3 fruit fly cellular contexts compared by ENCODE assay signal in the genomic region with DNA sequence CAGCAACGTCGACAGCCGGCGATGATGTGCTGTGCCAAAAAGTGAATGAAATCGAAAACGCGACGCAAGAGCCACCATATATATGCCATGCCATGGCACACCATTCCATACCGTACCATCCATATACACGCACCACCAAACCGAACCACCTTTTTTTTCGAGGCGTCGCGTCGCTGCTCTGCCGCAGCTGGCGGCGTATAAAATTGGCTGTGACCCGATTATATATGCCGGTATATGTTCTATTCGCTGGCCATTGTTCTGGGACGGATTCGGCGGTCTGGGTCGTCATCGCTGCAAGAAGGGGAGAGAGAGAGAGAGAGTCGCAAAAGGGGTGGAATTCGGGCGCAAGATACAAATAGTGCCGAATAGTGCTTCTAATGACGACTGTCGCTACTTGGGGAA.
TF ChIP-seq lines count a peak whose summit lies in the region.

No protein-coding gene starts in this region.

- TF ChIP-seq CTCF in whole organism, embryonic (GFP tag; optimal IDR thresholded peaks at IDR 0.05; lab: Kevin White, UChicago), result no peak

TF ChIP-seq in whole organism, embryonic, 481 proteins besides CTCF, POLR2A, EP300 and RAD21 (continues in another document):
- TF ChIP-seq CG2678 (tag; optimal IDR thresholded peaks at IDR 0.05; lab: Kevin White, UChicago), result no peak
- peak; percentile 32 for TF ChIP-seq cg (GFP tag; optimal IDR thresholded peaks at IDR 0.05; lab: Kevin White, UChicago)
- peak; percentile 97 for TF ChIP-seq gsb-n (tag; optimal IDR thresholded peaks at IDR 0.05; lab: Kevin White, UChicago)
- TF ChIP-seq Blimp-1 (GFP tag; optimal IDR thresholded peaks at IDR 0.05; lab: Kevin White, UChicago), result peak; percentile 94
- no peak for TF ChIP-seq Atf6 (GFP tag; IDR thresholded peaks at IDR 0.05; lab: Robert Waterston, UW)
- peak; percentile 76 for TF ChIP-seq Sox102F (GFP tag; optimal IDR thresholded peaks at IDR 0.05; lab: Kevin White, UChicago)
- TF ChIP-seq Myb (GFP tag; optimal IDR thresholded peaks at IDR 0.05; lab: Kevin White, UChicago), result no peak
- peak; percentile 19 for TF ChIP-seq Vsx1 (GFP tag; optimal IDR thresholded peaks at IDR 0.05; lab: Kevin White, UChicago)
- no peak for TF ChIP-seq sens (GFP tag; lab: Kevin White, UChicago)
- no peak for TF ChIP-seq CG10366 (GFP tag; IDR thresholded peaks at IDR 0.05; lab: Robert Waterston, UW)
- peak; percentile 59 for TF ChIP-seq nerfin-1 (tag; optimal IDR thresholded peaks at IDR 0.05; lab: Kevin White, UChicago)
- peak; percentile 79 for TF ChIP-seq gcm (GFP tag; optimal IDR thresholded peaks at IDR 0.05; lab: Kevin White, UChicago)
- no peak for TF ChIP-seq CG16813 (GFP tag; IDR thresholded peaks at IDR 0.05; lab: Robert Waterston, UW; ENCODE audit: partially characterized antibody)
- no peak for TF ChIP-seq tx (GFP tag; optimal IDR thresholded peaks at IDR 0.05; lab: Kevin White, UChicago)
- no peak for TF ChIP-seq CG13424 (tag; optimal IDR thresholded peaks at IDR 0.05; lab: Kevin White, UChicago)
- TF ChIP-seq chinmo (GFP tag; IDR thresholded peaks at IDR 0.05; lab: Robert Waterston, UW; ENCODE audit: partially characterized antibody), result 0 out of 4 replicates have a peak, but pooled peaks have one; percentile 70
- TF ChIP-seq zen (tag; optimal IDR thresholded peaks at IDR 0.05; lab: Kevin White, UChicago), result no peak
- TF ChIP-seq CG2712 (tag; optimal IDR thresholded peaks at IDR 0.05; lab: Kevin White, UChicago), result peak; percentile 33
- peak; percentile 17; the same call in 1 of the 2 replicates for TF ChIP-seq seq (GFP tag; IDR thresholded peaks at IDR 0.05; lab: Robert Waterston, UW)
- TF ChIP-seq rib (GFP tag; IDR thresholded peaks at IDR 0.05; lab: Robert Waterston, UW), result no peak
- peak; percentile 20 for TF ChIP-seq lab (GFP tag; optimal IDR thresholded peaks at IDR 0.05; lab: Kevin White, UChicago)
- TF ChIP-seq CG14050 (GFP tag; IDR thresholded peaks at IDR 0.05; lab: Robert Waterston, UW), result no peak
- TF ChIP-seq Deaf1 (tag; optimal IDR thresholded peaks at IDR 0.05; lab: Kevin White, UChicago), result peak; percentile 71
- TF ChIP-seq CG34224 (GFP tag; IDR thresholded peaks at IDR 0.05; lab: Robert Waterston, UW; ENCODE audit: partially characterized antibody), result peak; percentile 39; the same call in 1 of the 3 replicates
- TF ChIP-seq onecut (GFP tag; IDR thresholded peaks at IDR 0.05; lab: Robert Waterston, UW), result peak; percentile 11; the same call in 1 of the 2 replicates
- no peak for TF ChIP-seq CG9876 (GFP tag; optimal IDR thresholded peaks at IDR 0.05; lab: Kevin White, UChicago)
- no peak for TF ChIP-seq CG2116 (GFP tag; optimal IDR thresholded peaks at IDR 0.05; lab: Kevin White, UChicago)
- TF ChIP-seq CG8924 (tag; optimal IDR thresholded peaks at IDR 0.05; lab: Kevin White, UChicago), result no peak

TF ChIP-seq in whole organism, prepupa, 60 proteins besides CTCF, POLR2A, EP300 and RAD21:
- TF ChIP-seq CG31627 (GFP tag; optimal IDR thresholded peaks at IDR 0.05; lab: Kevin White, UChicago) (no peak), vri (GFP tag; optimal IDR thresholded peaks at IDR 0.05; lab: Kevin White, UChicago) (no peak), CG6808 (GFP tag; optimal IDR thresholded peaks at IDR 0.05; lab: Kevin White, UChicago) (no peak), CG15336 (GFP tag; IDR thresholded peaks at IDR 0.05; lab: Robert Waterston, UW) (no peak), Eip93F (GFP tag; optimal IDR thresholded peaks at IDR 0.05; lab: Kevin White, UChicago) (no peak), net (GFP tag; optimal IDR thresholded peaks at IDR 0.05; lab: Kevin White, UChicago) (no peak), CG6163 (GFP tag; IDR thresholded peaks at IDR 0.05; lab: Robert Waterston, UW) (0 out of 3 replicates have a peak, but pooled peaks have one; percentile 23), Eip75B (GFP tag; optimal IDR thresholded peaks at IDR 0.05; lab: Kevin White, UChicago) (no peak), ss (GFP tag; optimal IDR thresholded peaks at IDR 0.05; lab: Kevin White, UChicago) (peak in 1 of 2 experiments; percentile 43), CG16779 (tag; optimal IDR thresholded peaks at IDR 0.05; lab: Kevin White, UChicago) (no peak), Hr39 (GFP tag; optimal IDR thresholded peaks at IDR 0.05; lab: Kevin White, UChicago) (no peak), Blimp-1 (GFP tag; optimal IDR thresholded peaks at IDR 0.05; lab: Kevin White, UChicago) (peak; percentile 91), svp (GFP tag; lab: Kevin White, UChicago) (no peak), dac (GFP tag; optimal IDR thresholded peaks at IDR 0.05; lab: Kevin White, UChicago) (no peak), eg (GFP tag; IDR thresholded peaks at IDR 0.05; lab: Robert Waterston, UW) (no peak)

TF ChIP-seq in whole organism, pupa, 21 proteins besides CTCF, POLR2A, EP300 and RAD21:
- TF ChIP-seq EcR (GFP tag; optimal IDR thresholded peaks at IDR 0.05; lab: Kevin White, UChicago) (no peak), CG32121 (GFP tag; IDR thresholded peaks at IDR 0.05; lab: Robert Waterston, UW) (0 out of 2 replicates have a peak, but pooled peaks have one; percentile 15), fd96Ca (GFP tag; IDR thresholded peaks at IDR 0.05; lab: Robert Waterston, UW) (no peak), rn (GFP tag; IDR thresholded peaks at IDR 0.05; lab: Robert Waterston, UW) (no peak), gl (tag; optimal IDR thresholded peaks at IDR 0.05; lab: Kevin White, UChicago) (no peak), CG9948 (tag; optimal IDR thresholded peaks at IDR 0.05; lab: Kevin White, UChicago) (no peak), CG13204 (GFP tag; optimal IDR thresholded peaks at IDR 0.05; lab: Kevin White, UChicago) (no peak), D1 (tag; optimal IDR thresholded peaks at IDR 0.05; lab: Kevin White, UChicago) (no peak)

Comparison
In these comparisons a context has a peak if more than half of its experiments do, and no peak if none do; other contexts are left out.
1. Of the 7 proteins assayed by ChIP-seq in both whole organism, embryonic and whole organism, prepupa: peak only in whole organism, embryonic: Sox102F; only in whole organism, prepupa: none; in both: Blimp-1; in neither: 5.